ENCODE assay signal across 5 fruit fly cellular contexts in genomic region chr2L:8534515-8535295, dm6.
TF ChIP-seq lines count a peak whose summit lies in the region.

No protein-coding gene starts in this region.

- TF ChIP-seq CTCF in whole organism, embryonic (GFP tag; optimal IDR thresholded peaks at IDR 0.05; lab: Kevin White, UChicago) = peak; percentile 59

TF ChIP-seq in whole organism, adult, 20 proteins besides CTCF, POLR2A, EP300 and RAD21 (continues in another document):
- TF ChIP-seq CG7045 (GFP tag; optimal IDR thresholded peaks at IDR 0.05; lab: Kevin White, UChicago) = peak; percentile 88
- TF ChIP-seq CG7101 (tag; optimal IDR thresholded peaks at IDR 0.05; lab: Kevin White, UChicago) = peak; percentile 96
- TF ChIP-seq CG14711 (tag; optimal IDR thresholded peaks at IDR 0.05; lab: Kevin White, UChicago) = peak; percentile 86
- peak in 1 of 2 experiments; percentile 17 for TF ChIP-seq cnc (optimal IDR thresholded peaks at IDR 0.05; lab: Kevin White, UChicago)
- peak; percentile 84 for TF ChIP-seq tj (GFP tag; optimal IDR thresholded peaks at IDR 0.05; lab: Kevin White, UChicago)
- TF ChIP-seq Hr96 (GFP tag; optimal IDR thresholded peaks at IDR 0.05; lab: Kevin White, UChicago) = peak; percentile 87
- TF ChIP-seq CG1620 (GFP tag; optimal IDR thresholded peaks at IDR 0.05; lab: Kevin White, UChicago) = peak; percentile 89
- peak; percentile 92 for TF ChIP-seq Mnt (GFP tag; optimal IDR thresholded peaks at IDR 0.05; lab: Kevin White, UChicago)
- TF ChIP-seq toe (GFP tag; optimal IDR thresholded peaks at IDR 0.05; lab: Kevin White, UChicago) = peak; percentile 89
- TF ChIP-seq CG33017 (tag; optimal IDR thresholded peaks at IDR 0.05; lab: Kevin White, UChicago) = peak; percentile 96
- TF ChIP-seq Clk (GFP tag; optimal IDR thresholded peaks at IDR 0.05; lab: Kevin White, UChicago) = peak; percentile 88
- TF ChIP-seq kay (GFP tag; lab: Kevin White, UChicago; ENCODE audit: borderline replicate concordance) = peak; percentile 82
- peak; percentile 93 for TF ChIP-seq Crg-1 (GFP tag; optimal IDR thresholded peaks at IDR 0.05; lab: Kevin White, UChicago)
- TF ChIP-seq CG11617 (GFP tag; optimal IDR thresholded peaks at IDR 0.05; lab: Kevin White, UChicago) = peak; percentile 94
- peak; percentile 97 for TF ChIP-seq CG12768 (GFP tag; optimal IDR thresholded peaks at IDR 0.05; lab: Kevin White, UChicago)
- peak; percentile 84 for TF ChIP-seq ovo (GFP tag; optimal IDR thresholded peaks at IDR 0.05; lab: Kevin White, UChicago)
- peak; percentile 87 for TF ChIP-seq cic (GFP tag; optimal IDR thresholded peaks at IDR 0.05; lab: Kevin White, UChicago)
- TF ChIP-seq CG5204 (GFP tag; optimal IDR thresholded peaks at IDR 0.05; lab: Kevin White, UChicago) = peak; percentile 96

TF ChIP-seq in whole organism, embryonic, 481 proteins besides CTCF, POLR2A, EP300 and RAD21 (continues in another document):
- TF ChIP-seq CG10209 (GFP tag; optimal IDR thresholded peaks at IDR 0.05; lab: Kevin White, UChicago) = peak; percentile 92
- TF ChIP-seq Atf6 (GFP tag; IDR thresholded peaks at IDR 0.05; lab: Robert Waterston, UW) = peak; percentile 83
- peak; percentile 88 for TF ChIP-seq Hr3 (GFP tag; optimal IDR thresholded peaks at IDR 0.05; lab: Kevin White, UChicago)
- TF ChIP-seq Hmr (GFP tag; optimal IDR thresholded peaks at IDR 0.05; lab: Kevin White, UChicago) = peak; percentile 88
- TF ChIP-seq CG7963 (GFP tag; IDR thresholded peaks at IDR 0.05; lab: Robert Waterston, UW; ENCODE audit: partially characterized antibody) = no peak
- TF ChIP-seq maf-S (GFP tag; optimal IDR thresholded peaks at IDR 0.05; lab: Kevin White, UChicago) = peak; percentile 84
- TF ChIP-seq NC2α (GFP tag; optimal IDR thresholded peaks at IDR 0.05; lab: Kevin White, UChicago) = peak; percentile 57
- TF ChIP-seq dan (GFP tag; IDR thresholded peaks at IDR 0.05; lab: Robert Waterston, UW) = no peak
- TF ChIP-seq CG8924 (tag; optimal IDR thresholded peaks at IDR 0.05; lab: Kevin White, UChicago) = peak; percentile 94
- TF ChIP-seq Myb (GFP tag; optimal IDR thresholded peaks at IDR 0.05; lab: Kevin White, UChicago) = peak; percentile 28
- TF ChIP-seq sisA (GFP tag; IDR thresholded peaks at IDR 0.05; lab: Robert Waterston, UW) = peak; percentile 97
- TF ChIP-seq eyg (GFP tag; optimal IDR thresholded peaks at IDR 0.05; lab: Kevin White, UChicago) = peak; percentile 31
- TF ChIP-seq CG16863 (GFP tag; optimal IDR thresholded peaks at IDR 0.05; lab: Kevin White, UChicago) = peak; percentile 87
- peak; percentile 99 for TF ChIP-seq Sox102F (GFP tag; optimal IDR thresholded peaks at IDR 0.05; lab: Kevin White, UChicago)
- TF ChIP-seq CG10431 (GFP tag; optimal IDR thresholded peaks at IDR 0.05; lab: Kevin White, UChicago) = peak; percentile 92
- TF ChIP-seq CG13894 (tag; optimal IDR thresholded peaks at IDR 0.05; lab: Kevin White, UChicago) = peak; percentile 37
- peak; percentile 74 for TF ChIP-seq tx (GFP tag; optimal IDR thresholded peaks at IDR 0.05; lab: Kevin White, UChicago)
- TF ChIP-seq CG16813 (GFP tag; IDR thresholded peaks at IDR 0.05; lab: Robert Waterston, UW; ENCODE audit: partially characterized antibody) = no peak

TF ChIP-seq in whole organism, prepupa, 60 proteins besides CTCF, POLR2A, EP300 and RAD21 (continues in another document):
- TF ChIP-seq acj6 (GFP tag; optimal IDR thresholded peaks at IDR 0.05; lab: Kevin White, UChicago) (peak; percentile 98), Sox102F (GFP tag; optimal IDR thresholded peaks at IDR 0.05; lab: Kevin White, UChicago) (peak; percentile 98), Hr4 (GFP tag; optimal IDR thresholded peaks at IDR 0.05; lab: Kevin White, UChicago) (peak; percentile 99), CG3032 (tag; optimal IDR thresholded peaks at IDR 0.05; lab: Kevin White, UChicago) (peak; percentile 98), CG8632 (GFP tag; optimal IDR thresholded peaks at IDR 0.05; lab: Kevin White, UChicago) (peak; percentile 97), spab (GFP tag; optimal IDR thresholded peaks at IDR 0.05; lab: Kevin White, UChicago) (peak; percentile 97), CG8119 (GFP tag; IDR thresholded peaks at IDR 0.05; lab: Robert Waterston, UW) (peak; percentile 99), CG8319 (GFP tag; optimal IDR thresholded peaks at IDR 0.05; lab: Kevin White, UChicago) (peak; percentile 97), CG4318 (GFP tag; optimal IDR thresholded peaks at IDR 0.05; lab: Kevin White, UChicago) (peak; percentile 98), Eip75B (GFP tag; optimal IDR thresholded peaks at IDR 0.05; lab: Kevin White, UChicago) (peak; percentile 97), dac (GFP tag; optimal IDR thresholded peaks at IDR 0.05; lab: Kevin White, UChicago) (peak; percentile 98), eg (GFP tag; IDR thresholded peaks at IDR 0.05; lab: Robert Waterston, UW) (peak; percentile 97), CG11902 (GFP tag; optimal IDR thresholded peaks at IDR 0.05; lab: Kevin White, UChicago) (peak; percentile 97), Hr39 (GFP tag; optimal IDR thresholded peaks at IDR 0.05; lab: Kevin White, UChicago) (peak; percentile 95), Met (GFP tag; optimal IDR thresholded peaks at IDR 0.05; lab: Kevin White, UChicago) (peak; percentile 98), CG1621 (tag; optimal IDR thresholded peaks at IDR 0.05; lab: Kevin White, UChicago) (peak; percentile 96), OdsH (GFP tag; optimal IDR thresholded peaks at IDR 0.05; lab: Kevin White, UChicago) (peak; percentile 98), fd59A (GFP tag; optimal IDR thresholded peaks at IDR 0.05; lab: Kevin White, UChicago) (peak; percentile 97), ss (GFP tag; optimal IDR thresholded peaks at IDR 0.05; lab: Kevin White, UChicago) (peak; percentile 96)

TF ChIP-seq in whole organism, pupa, 21 proteins besides CTCF, POLR2A, EP300 and RAD21:
- TF ChIP-seq CG12605 (GFP tag; IDR thresholded peaks at IDR 0.05; lab: Robert Waterston, UW) (peak; percentile 95), CG34367 (tag; optimal IDR thresholded peaks at IDR 0.05; lab: Kevin White, UChicago) (peak; percentile 97), gl (tag; optimal IDR thresholded peaks at IDR 0.05; lab: Kevin White, UChicago) (peak; percentile 94), rn (GFP tag; IDR thresholded peaks at IDR 0.05; lab: Robert Waterston, UW) (peak; percentile 96), CG4496 (GFP tag; IDR thresholded peaks at IDR 0.05; lab: Robert Waterston, UW) (peak; percentile 96), CG13204 (GFP tag; optimal IDR thresholded peaks at IDR 0.05; lab: Kevin White, UChicago) (peak; percentile 91), Pif1B (GFP tag; optimal IDR thresholded peaks at IDR 0.05; lab: Kevin White, UChicago) (peak; percentile 98), CG17806 (tag; optimal IDR thresholded peaks at IDR 0.05; lab: Kevin White, UChicago) (peak; percentile 97), Ets98B (GFP tag; IDR thresholded peaks at IDR 0.05; lab: Robert Waterston, UW) (peak; percentile 96), D1 (tag; optimal IDR thresholded peaks at IDR 0.05; lab: Kevin White, UChicago) (peak; percentile 98), CG8159 (tag; optimal IDR thresholded peaks at IDR 0.05; lab: Kevin White, UChicago) (peak; percentile 97), CG32121 (GFP tag; IDR thresholded peaks at IDR 0.05; lab: Robert Waterston, UW) (peak; percentile 98), EcR (GFP tag; optimal IDR thresholded peaks at IDR 0.05; lab: Kevin White, UChicago) (peak; percentile 88), CG8301 (tag; optimal IDR thresholded peaks at IDR 0.05; lab: Kevin White, UChicago) (peak; percentile 99), CG15710 (tag; optimal IDR thresholded peaks at IDR 0.05; lab: Kevin White, UChicago) (peak; percentile 97), CG9948 (tag; optimal IDR thresholded peaks at IDR 0.05; lab: Kevin White, UChicago) (peak; percentile 99), Pif1A (GFP tag; optimal IDR thresholded peaks at IDR 0.05; lab: Kevin White, UChicago) (peak; percentile 98), fd96Ca (GFP tag; IDR thresholded peaks at IDR 0.05; lab: Robert Waterston, UW) (peak; percentile 98), Snoo (tag; optimal IDR thresholded peaks at IDR 0.05; lab: Kevin White, UChicago) (peak; percentile 98), CG14655 (GFP tag; optimal IDR thresholded peaks at IDR 0.05; lab: Kevin White, UChicago) (peak; percentile 98), CG10348 (GFP tag; IDR thresholded peaks at IDR 0.05; lab: Robert Waterston, UW) (peak; percentile 91)

TF ChIP-seq in whole organism, wandering third instar larva, 38 proteins besides CTCF, POLR2A, EP300 and RAD21 (continues in another document):
- TF ChIP-seq OdsH (GFP tag; optimal IDR thresholded peaks at IDR 0.05; lab: Kevin White, UChicago) = peak; percentile 95
- peak; percentile 86 to 87 for TF ChIP-seq dl (GFP tag; optimal IDR thresholded peaks at IDR 0.05; lab: Kevin White, UChicago; ENCODE audit: insufficient read depth in 1 of 2, partially characterized antibody in 2 of 2)
- no peak for TF ChIP-seq lola (GFP tag; optimal IDR thresholded peaks at IDR 0.05; lab: Kevin White, UChicago)
- TF ChIP-seq rgr (GFP tag; optimal IDR thresholded peaks at IDR 0.05; lab: Kevin White, UChicago) = peak; percentile 95
- peak; percentile 12 for TF ChIP-seq N (GFP tag; optimal IDR thresholded peaks at IDR 0.05; lab: Kevin White, UChicago)
- TF ChIP-seq dsf (GFP tag; optimal IDR thresholded peaks at IDR 0.05; lab: Kevin White, UChicago; ENCODE audit: borderline replicate concordance) = peak; percentile 66
- TF ChIP-seq h (GFP tag; optimal IDR thresholded peaks at IDR 0.05; lab: Kevin White, UChicago) = peak; percentile 98
- TF ChIP-seq Dfd (GFP tag; optimal IDR thresholded peaks at IDR 0.05; lab: Kevin White, UChicago) = peak; percentile 71
- peak; percentile 95 for TF ChIP-seq dmrt93B (GFP tag; optimal IDR thresholded peaks at IDR 0.05; lab: Kevin White, UChicago)
- peak; percentile 77 for TF ChIP-seq sv (GFP tag; optimal IDR thresholded peaks at IDR 0.05; lab: Kevin White, UChicago)
- TF ChIP-seq psq (GFP tag; optimal IDR thresholded peaks at IDR 0.05; lab: Kevin White, UChicago) = peak; percentile 83
- no peak for TF ChIP-seq Hr78 (GFP tag; optimal IDR thresholded peaks at IDR 0.05; lab: Kevin White, UChicago)
- no peak for TF ChIP-seq usp (GFP tag; optimal IDR thresholded peaks at IDR 0.05; lab: Kevin White, UChicago)
- peak; percentile 83 for TF ChIP-seq CG32264 (GFP tag; optimal IDR thresholded peaks at IDR 0.05; lab: Kevin White, UChicago)
- no peak for TF ChIP-seq jim (GFP tag; optimal IDR thresholded peaks at IDR 0.05; lab: Kevin White, UChicago)
- TF ChIP-seq Dif (GFP tag; optimal IDR thresholded peaks at IDR 0.05; lab: Kevin White, UChicago; ENCODE audit: partially characterized antibody) = peak; percentile 80
- TF ChIP-seq Sp1 (GFP tag; optimal IDR thresholded peaks at IDR 0.05; lab: Kevin White, UChicago) = peak; percentile 95
- TF ChIP-seq HLH106 (tag; optimal IDR thresholded peaks at IDR 0.05; lab: Kevin White, UChicago) = peak; percentile 97
- TF ChIP-seq woc (GFP tag; optimal IDR thresholded peaks at IDR 0.05; lab: Kevin White, UChicago) = peak; percentile 91
- TF ChIP-seq Hr83 (GFP tag; optimal IDR thresholded peaks at IDR 0.05; lab: Kevin White, UChicago; ENCODE audit: poor library complexity, severe bottlenecking) = peak; percentile 93
- peak; percentile 92 for TF ChIP-seq Rel (GFP tag; optimal IDR thresholded peaks at IDR 0.05; lab: Kevin White, UChicago)
- peak; percentile 77 for TF ChIP-seq Rel (tag; optimal IDR thresholded peaks at IDR 0.05; lab: Kevin White, UChicago)
